Worm (Caenorhabditis elegans): ENCODE data around the gene flp-21.
A peak's percentile ranks its signal among the peaks of the same experiment; 100 is the strongest.

flp-21 gene

DNA sequence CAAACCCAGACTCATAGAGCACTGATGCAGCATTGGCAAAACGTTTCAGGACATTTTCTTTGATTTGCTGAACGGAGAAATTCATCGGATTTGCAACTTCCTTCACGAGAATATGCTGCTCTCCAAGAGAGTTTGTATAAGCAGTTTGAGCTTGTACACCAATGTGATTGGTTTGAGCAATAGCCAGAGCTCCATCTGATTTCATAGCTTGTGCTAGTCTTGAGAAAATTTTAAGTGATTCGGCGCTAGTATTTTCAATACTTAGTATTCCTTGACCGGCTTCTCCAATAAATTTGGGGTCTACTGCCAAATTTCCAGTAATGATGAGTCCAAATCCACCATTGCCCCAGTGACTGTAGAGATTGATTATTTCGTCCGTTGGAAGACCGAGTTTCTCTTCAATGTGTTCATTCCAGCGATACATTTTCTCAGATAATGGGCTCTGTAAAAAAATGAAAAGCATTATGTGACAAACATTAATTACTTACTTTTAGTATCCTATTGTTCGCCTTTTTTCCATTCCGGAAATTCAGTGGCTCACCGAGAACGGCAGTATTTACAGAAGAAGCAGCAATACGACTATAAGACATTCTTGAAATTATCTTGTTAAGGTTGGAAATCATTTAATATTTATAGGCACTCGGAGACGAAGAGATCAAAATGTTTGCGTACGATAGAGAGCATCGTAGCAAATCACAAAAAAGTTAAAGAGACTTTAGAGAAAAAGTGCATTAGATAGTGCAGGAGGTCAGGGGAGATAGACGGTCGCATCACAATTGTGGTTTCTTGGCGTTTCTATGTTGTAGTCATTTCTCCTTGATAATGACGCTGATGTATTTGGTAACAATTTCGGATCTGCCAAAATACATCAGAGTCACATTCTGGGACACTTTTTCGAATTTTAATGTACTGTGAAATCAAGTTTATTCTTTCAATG is 16.4 kb downstream of the flp-21 start, which contains the start of gene ZK742.3:
ZK742.3 (minus strand) TSS at position 593 of the 937 bp plus-strand sequence.
- TF ChIP-seq dao-5 (tag; optimal IDR thresholded peaks at IDR 0.05) (no peak), W03F9.2 (tag; optimal IDR thresholded peaks at IDR 0.05) (no peak), him-1 (tag; optimal IDR thresholded peaks at IDR 0.05) (no peak)

DNA sequence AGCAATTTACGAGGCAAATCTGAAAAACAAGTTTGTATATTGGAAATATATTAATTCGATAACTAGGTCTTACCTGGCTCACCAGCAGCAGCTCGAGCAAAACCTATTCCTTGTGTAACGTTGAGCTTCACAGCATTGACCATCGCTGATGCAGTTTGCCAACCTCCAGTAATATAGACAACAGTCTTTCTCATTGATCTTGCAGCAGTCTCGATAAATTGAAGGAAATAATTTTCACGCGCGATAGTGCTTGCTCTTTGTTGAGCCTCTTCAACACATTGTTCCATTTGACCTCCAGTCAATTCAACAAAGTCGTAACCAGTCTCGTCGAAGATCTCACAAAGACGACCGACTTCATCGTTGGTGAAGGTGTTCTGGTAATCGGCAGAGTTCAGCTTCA is 17.4 kb downstream of the flp-21 start:
- TF ChIP-seq dao-5 (tag; optimal IDR thresholded peaks at IDR 0.05) (no peak), W03F9.2 (tag; optimal IDR thresholded peaks at IDR 0.05) (no peak), him-1 (tag; optimal IDR thresholded peaks at IDR 0.05) (no peak)

DNA sequence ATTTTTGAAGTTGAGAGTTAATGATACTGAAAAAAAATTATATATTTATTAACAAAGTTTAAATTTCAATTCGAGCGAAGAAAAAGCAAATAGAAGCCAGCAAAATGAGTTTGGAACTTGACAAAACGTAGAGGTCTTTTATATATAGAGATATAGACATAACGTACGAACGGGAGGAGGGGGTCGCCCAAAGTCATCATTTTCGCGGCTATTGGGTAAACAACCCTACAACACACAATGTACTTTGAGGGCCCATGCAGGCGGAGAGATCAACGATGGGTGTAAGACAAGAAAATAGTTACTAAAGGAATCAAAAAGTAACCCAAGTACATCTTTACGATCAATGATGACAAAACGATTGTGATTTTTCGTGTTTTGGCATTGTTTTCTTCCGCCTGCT is 18.6 kb downstream of the flp-21 start, which contains the start of gene ZK742.4:
ZK742.4 (minus strand) TSS at position 35 of the 400 bp plus-strand sequence.
- no peak for TF ChIP-seq dao-5 (tag; optimal IDR thresholded peaks at IDR 0.05)
- TF ChIP-seq him-1 (tag; optimal IDR thresholded peaks at IDR 0.05), result no peak
- TF ChIP-seq W03F9.2 (tag; optimal IDR thresholded peaks at IDR 0.05), result no peak

DNA sequence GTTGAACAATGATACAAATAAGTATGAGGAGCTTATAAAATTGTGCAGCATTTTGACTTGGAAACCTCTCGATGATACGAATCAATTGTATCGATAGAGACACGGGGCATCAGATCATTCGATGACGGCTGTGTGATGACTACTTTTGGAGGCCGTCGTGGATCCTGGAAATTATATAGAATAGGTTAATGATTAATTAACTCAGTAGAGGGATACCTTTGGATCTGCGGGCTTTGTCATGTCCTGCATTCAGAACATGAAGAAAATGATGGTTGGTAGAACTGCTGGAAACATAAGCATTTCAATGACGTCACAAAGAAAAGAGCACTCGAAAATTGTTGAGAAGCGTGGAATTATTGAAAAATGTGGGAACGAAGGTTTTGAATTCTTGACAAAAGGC is 21.4 kb downstream of the flp-21 start, which contains the start of gene ZK742.6:
ZK742.6 (minus strand) TSS at position 342 of the 400 bp plus-strand sequence.
- no peak for TF ChIP-seq dao-5 (tag; optimal IDR thresholded peaks at IDR 0.05)

DNA sequence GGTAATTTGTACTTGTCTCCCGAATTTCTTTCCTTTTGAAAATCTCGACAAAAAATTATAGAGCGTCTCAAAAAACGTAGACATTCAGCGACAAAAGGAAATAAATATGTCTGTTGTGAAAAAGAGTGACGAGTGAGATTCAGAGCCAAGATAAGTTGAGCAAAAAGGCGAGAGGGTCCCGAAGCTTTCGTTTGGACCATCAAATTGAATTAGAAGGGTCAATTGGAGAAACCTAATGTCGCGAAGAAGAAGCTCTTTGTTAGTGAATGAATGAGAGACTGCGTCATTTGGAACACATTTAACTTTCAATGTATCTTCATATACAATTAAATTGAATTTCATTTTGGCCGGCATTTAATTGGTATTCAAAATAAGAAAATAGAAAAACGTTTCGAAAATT is 23.3 kb downstream of the flp-21 start:
- no peak for TF ChIP-seq him-1 (tag; optimal IDR thresholded peaks at IDR 0.05)
- no peak for TF ChIP-seq W03F9.2 (tag; optimal IDR thresholded peaks at IDR 0.05)
- TF ChIP-seq dao-5 (tag; optimal IDR thresholded peaks at IDR 0.05), result no peak

DNA sequence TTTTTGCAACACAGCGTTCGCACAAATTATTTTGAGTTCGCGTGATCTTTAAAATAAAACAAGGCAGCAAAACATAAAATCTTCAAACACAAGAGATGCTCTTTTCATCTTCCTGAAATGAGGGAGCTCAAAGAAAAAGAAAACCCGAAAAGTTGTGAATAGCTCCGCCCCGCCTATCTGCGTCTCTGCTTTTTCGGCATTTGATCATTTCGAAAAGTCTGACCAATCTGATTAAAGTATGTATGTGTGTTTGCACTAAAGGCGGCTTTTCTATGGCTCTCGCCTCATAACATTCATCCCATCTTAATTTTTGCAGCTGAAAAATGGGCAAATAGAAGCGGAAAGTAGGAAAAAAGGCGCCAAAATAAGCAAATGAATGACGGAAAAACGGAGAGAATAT is 26.4 kb downstream of the flp-21 start:
- TF ChIP-seq dao-5 (tag; optimal IDR thresholded peaks at IDR 0.05) (no peak), W03F9.2 (tag; optimal IDR thresholded peaks at IDR 0.05) (no peak), him-1 (tag; optimal IDR thresholded peaks at IDR 0.05) (no peak)

DNA sequence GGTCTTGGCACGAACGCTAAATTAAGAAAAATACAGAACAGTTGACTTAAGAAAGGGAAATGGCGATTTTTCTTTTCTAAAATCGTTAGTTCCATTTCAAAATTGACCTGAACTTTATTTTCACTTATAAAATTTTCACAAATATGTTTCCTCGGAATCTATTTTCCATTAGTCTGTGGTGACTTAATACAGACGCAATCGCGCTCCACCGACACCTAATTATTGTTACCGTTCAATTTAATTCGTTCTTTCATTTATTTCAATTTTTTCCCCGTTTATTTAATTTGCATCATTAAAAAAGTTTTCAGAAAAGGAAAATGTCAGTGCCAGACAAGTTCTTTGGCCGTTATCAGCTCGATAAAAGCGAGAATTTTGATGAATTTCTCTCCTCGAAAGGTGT is 27.1 kb downstream of the flp-21 start, which contains the start of gene lbp-4:
lbp-4 (plus strand) TSS at position 309 of the 400 bp plus-strand sequence.
- TF ChIP-seq W03F9.2 (tag; optimal IDR thresholded peaks at IDR 0.05) (peak; percentile 6), him-1 (tag; optimal IDR thresholded peaks at IDR 0.05) (no peak), dao-5 (tag; optimal IDR thresholded peaks at IDR 0.05) (no peak)

DNA sequence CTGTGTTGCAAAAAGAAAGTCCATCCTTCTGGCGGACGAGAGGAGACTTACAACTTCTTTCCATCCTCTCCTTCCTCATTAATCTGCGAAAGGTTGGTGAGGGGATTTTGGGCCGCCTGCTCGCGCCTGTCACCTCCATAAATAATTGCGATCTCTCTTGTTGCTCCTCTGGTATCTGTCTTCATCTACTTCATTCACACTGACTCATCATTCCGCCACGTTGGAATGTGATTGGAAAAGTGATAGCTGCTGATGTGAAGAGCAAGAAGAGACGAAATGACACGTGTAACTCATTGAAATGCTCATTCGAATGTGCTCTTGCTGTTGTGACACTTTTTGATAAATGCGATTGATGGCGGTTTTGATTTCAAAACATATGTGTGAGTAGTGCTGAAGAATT is 29.5 kb downstream of the flp-21 start:
- TF ChIP-seq dao-5 (tag; optimal IDR thresholded peaks at IDR 0.05), result no peak

DNA sequence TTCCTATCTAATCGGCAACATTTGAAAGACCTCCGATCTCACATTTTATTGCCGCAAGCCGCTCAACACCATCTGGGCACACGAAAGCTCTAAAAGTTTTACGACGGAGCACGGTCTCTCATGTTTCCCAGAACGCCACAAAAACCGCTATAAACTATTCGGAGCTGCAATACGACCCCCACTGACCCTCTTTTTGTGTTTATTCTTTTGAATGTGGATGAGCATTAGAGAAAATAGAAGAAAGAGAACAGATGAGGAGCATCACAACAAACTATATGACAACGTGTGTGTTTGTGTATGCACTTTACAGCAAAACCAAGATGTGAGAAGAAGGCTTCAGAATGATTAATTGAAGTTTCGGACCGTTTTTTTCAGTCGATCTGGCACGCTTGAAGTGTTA is 31.0 kb downstream of the flp-21 start:
- TF ChIP-seq W03F9.2 (tag; optimal IDR thresholded peaks at IDR 0.05), result no peak
- TF ChIP-seq him-1 (tag; optimal IDR thresholded peaks at IDR 0.05), result no peak
- TF ChIP-seq dao-5 (tag; optimal IDR thresholded peaks at IDR 0.05), result no peak

DNA sequence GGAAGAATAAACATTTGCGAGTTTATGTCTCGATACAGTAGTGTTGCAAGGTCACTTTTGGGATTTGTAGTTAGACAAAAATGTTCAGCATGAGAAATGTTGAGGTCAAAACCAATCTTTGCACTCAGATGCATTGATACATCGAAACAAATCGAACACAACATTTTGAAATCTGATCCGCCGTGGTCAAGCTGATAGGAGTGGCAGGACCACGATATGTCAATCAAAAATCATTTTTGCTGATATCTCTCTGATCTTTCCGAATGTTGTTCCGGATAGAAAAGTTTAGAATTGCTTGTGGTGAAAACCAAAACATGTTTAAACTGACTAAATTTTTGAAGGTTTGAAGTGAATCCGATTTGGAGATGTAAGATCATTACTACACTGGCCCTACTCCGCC is 32.7 kb downstream of the flp-21 start:
- TF ChIP-seq him-1 (tag; optimal IDR thresholded peaks at IDR 0.05) (no peak), W03F9.2 (tag; optimal IDR thresholded peaks at IDR 0.05) (no peak), dao-5 (tag; optimal IDR thresholded peaks at IDR 0.05) (no peak)

DNA sequence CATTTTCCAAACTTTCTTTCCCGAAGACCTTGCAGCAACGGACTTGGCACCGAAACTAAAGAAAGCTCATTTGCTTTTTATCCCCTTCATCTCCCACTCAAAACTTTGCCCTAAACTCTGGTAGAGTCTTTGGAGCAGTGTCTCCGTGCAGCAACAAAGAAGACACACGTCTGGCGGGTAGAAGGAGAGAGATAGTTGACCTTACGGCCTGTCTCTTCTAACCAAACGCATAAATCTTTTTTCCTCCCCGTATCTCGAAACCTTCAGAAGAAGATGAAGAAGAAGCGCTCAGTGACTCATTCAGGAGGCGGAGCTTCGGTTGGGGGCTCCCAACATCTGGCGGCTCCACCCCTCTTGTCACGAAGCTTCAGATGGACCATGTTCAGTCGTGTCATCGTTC is 33.2 kb downstream of the flp-21 start:
- TF ChIP-seq W03F9.2 (tag; optimal IDR thresholded peaks at IDR 0.05) (no peak), dao-5 (tag; optimal IDR thresholded peaks at IDR 0.05) (no peak), him-1 (tag; optimal IDR thresholded peaks at IDR 0.05) (no peak)

DNA sequence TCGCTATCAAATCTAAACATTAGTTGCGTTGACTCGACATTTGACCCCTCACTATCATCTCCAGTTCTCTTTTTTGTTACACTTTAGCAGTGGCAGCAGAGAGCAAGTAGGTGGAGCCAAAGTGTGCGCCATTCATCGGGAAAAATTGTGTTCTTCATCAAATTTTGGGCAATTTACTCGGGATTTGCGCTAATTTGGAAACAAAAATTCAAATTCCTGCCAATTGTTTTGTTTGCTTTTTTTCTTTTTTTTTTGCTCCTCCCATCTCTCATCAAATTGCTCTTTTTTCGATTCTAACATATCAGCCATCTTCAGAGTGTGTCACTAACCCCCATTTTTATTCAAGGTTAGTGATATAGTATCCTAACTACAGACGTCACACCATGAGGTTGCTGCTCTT is 33.8 kb downstream of the flp-21 start, which contains the start of gene mig-6:
mig-6 (plus strand) TSS at position 301 of the 400 bp plus-strand sequence.
- TF ChIP-seq W03F9.2 (tag; optimal IDR thresholded peaks at IDR 0.05) (no peak), dao-5 (tag; optimal IDR thresholded peaks at IDR 0.05) (no peak), him-1 (tag; optimal IDR thresholded peaks at IDR 0.05) (no peak)

DNA sequence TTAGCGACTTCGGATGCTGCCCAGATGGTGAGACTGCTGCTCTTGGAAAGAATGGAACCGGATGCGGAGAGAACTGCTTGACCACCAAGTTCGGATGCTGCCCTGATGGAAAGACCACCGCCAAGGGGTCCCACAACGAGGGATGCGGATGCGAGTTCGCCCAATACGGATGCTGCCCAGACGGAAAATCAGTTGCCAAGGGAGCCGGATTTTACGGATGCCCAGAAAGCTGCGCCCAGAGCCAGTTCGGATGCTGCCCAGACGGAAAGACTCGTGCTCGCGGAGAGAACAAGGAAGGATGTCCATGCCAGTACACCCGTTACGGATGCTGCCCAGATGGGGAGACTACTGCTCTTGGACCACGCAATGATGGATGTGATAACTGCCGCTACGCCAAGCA is 37.8 kb downstream of the flp-21 start:
- no peak for TF ChIP-seq W03F9.2 (tag; optimal IDR thresholded peaks at IDR 0.05)
- TF ChIP-seq dao-5 (tag; optimal IDR thresholded peaks at IDR 0.05), result no peak
- TF ChIP-seq him-1 (tag; optimal IDR thresholded peaks at IDR 0.05), result no peak

DNA sequence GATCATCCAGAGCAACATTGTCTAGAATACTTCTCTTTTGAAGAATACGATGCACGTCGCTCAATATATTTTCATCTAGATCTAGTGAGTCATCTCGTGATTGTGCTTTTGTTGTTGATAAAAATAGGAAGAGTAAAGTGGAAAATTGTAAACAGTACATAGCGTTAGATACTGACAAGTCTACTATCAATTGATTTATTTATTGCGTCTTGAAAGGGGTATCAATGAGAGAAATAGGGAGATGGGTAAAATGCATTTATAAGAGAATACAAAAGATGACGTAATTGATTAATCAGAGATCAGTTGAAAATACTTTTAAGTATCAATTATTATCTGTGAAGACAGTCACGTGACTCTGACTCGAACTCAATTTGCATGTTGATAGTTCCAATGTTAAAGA is 43.7 kb downstream of the flp-21 start, which contains the start of gene txt-5:
txt-5 (minus strand) TSS at position 224 of the 400 bp plus-strand sequence.
- TF ChIP-seq dao-5 (tag; optimal IDR thresholded peaks at IDR 0.05) (no peak), W03F9.2 (tag; optimal IDR thresholded peaks at IDR 0.05) (no peak), him-1 (tag; optimal IDR thresholded peaks at IDR 0.05) (no peak)
